Worm (Caenorhabditis elegans) whole organism, mixed stage, embryonic: Measurements from ENCODE around the gene nas-6.

ENCODE experiments used
- drap-1 ChIP-seq: fragments of 200-800 bp; sonication (Bioruptor generic); optimal IDR thresholded peaks from 3 replicates; lab custom pipeline; 2018; ENCODE audit warnings: mild to moderate bottlenecking, missing genetic modification characterization, missing compliant biosample characterization
- elt-3 ChIP-seq: fragments of 150-350 bp; optimal IDR thresholded peaks from 2 replicates; lab custom pipeline; 2014; ENCODE audit warnings: missing biosample characterization, missing genetic modification characterization
- mep-1 ChIP-seq: fragments of 150-350 bp; optimal IDR thresholded peaks from 2 replicates; lab custom pipeline; 2017; ENCODE audit warnings: missing biosample characterization, missing genetic modification reagents, missing genetic modification characterization, inconsistent platforms

DNA sequence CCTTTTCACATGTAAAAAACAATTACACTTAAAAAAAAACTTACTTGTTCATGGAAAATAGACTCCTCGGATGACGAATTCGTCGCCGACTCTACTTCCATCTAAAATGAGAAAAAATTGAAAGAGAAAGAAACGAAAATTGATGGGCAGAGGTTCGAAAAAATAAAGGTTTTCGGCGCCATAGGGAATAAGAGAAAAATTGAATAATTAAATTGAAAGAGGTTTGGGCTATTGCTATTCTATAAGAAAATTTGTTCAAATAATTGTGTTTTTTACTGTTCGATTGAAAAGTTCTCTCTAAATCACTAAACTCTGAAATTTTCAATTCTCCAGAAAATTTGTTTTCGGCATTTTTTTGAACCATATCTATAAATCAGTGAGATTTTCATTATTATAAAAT, 7.3 kb downstream of the nas-6 start, which contains the start of gene rabr-2:
- TF ChIP-seq drap-1 (GFP tag; lab: Kevin White, UChicago) (no peak), elt-3 (tag; lab: Kevin White, UChicago) (no peak), mep-1 (tag; lab: Kevin White, UChicago) (no peak)
